Fruit fly (Drosophila melanogaster): Measurements from ENCODE around the gene Mst87F.

- TF ChIP-seq CG32121 (GFP tag; IDR thresholded peaks at IDR 0.05) (no peak), CG14655 (GFP tag; optimal IDR thresholded peaks at IDR 0.05) (no peak), Ets98B (GFP tag; IDR thresholded peaks at IDR 0.05) (no peak), CG17806 (tag; optimal IDR thresholded peaks at IDR 0.05) (no peak), Snoo (tag; optimal IDR thresholded peaks at IDR 0.05) (no peak), Pif1B (GFP tag; optimal IDR thresholded peaks at IDR 0.05) (no peak), CG15710 (tag; optimal IDR thresholded peaks at IDR 0.05) (no peak), CG4496 (GFP tag; IDR thresholded peaks at IDR 0.05) (no peak), EcR (GFP tag; optimal IDR thresholded peaks at IDR 0.05) (peak; percentile 51), D1 (tag; optimal IDR thresholded peaks at IDR 0.05) (no peak), CG8301 (tag; optimal IDR thresholded peaks at IDR 0.05) (no peak)
Observed at dm6 chr3R:13809261-13809660, 18.5 kb downstream of the Mst87F start.
